Worm (Caenorhabditis elegans): ENCODE measurements around the gene F59A6.2.
A peak's percentile ranks its signal among the peaks of the same experiment; 100 is the strongest.

- TF ChIP-seq pha-4 (tag; optimal IDR thresholded peaks at IDR 0.05): peak; percentile 97
- peak; percentile 61 for TF ChIP-seq unc-62 (GFP tag; optimal IDR thresholded peaks at IDR 0.05)
- no peak for TF ChIP-seq nhr-76 (tag; optimal IDR thresholded peaks at IDR 0.05)
- TF ChIP-seq nhr-237 (tag; optimal IDR thresholded peaks at IDR 0.05): peak; percentile 95
- TF ChIP-seq elt-3 (tag; optimal IDR thresholded peaks at IDR 0.05): peak; percentile 72
- peak; percentile 96 for TF ChIP-seq mep-1 (tag; optimal IDR thresholded peaks at IDR 0.05)
- no peak for TF ChIP-seq nhr-28 (tag; optimal IDR thresholded peaks at IDR 0.05)
- TF ChIP-seq lsy-2 (tag; optimal IDR thresholded peaks at IDR 0.05): peak; percentile 99
These were observed 40.7 kb downstream of the F59A6.2 start, which contains the start of the genes ify-1 and rpl-22 for ce11 chrII:5055129-5055666.
